Worm (Caenorhabditis elegans) whole organism, L3 larva: ENCODE measurements around the gene srh-167.

Experiments
- ceh-16 ChIP-seq: sonication (generic microtip); optimal IDR thresholded peaks from 2 replicates; lab custom pipeline; 2017; ENCODE audit warnings: missing biosample characterization, missing genetic modification characterization
- ceh-82 ChIP-seq: fragments of 150-350 bp; optimal IDR thresholded peaks from 2 replicates; lab custom pipeline; 2014; ENCODE audit warnings: missing biosample characterization, missing genetic modification characterization
- elt-1 ChIP-seq: fragments of 150-350 bp; optimal IDR thresholded peaks from 2 replicates; lab custom pipeline; 2014; ENCODE audit warnings: missing biosample characterization, missing genetic modification characterization
- fkh-10 ChIP-seq: sonication (generic microtip); optimal IDR thresholded peaks from 2 replicates; lab custom pipeline; 2017; ENCODE audit warnings: missing biosample characterization, missing genetic modification reagents, missing genetic modification characterization
- jun-1 ChIP-seq: fragments of 150-350 bp; optimal IDR thresholded peaks from 2 replicates; lab custom pipeline; 2014; ENCODE audit warnings: missing biosample characterization, missing genetic modification reagents, missing genetic modification characterization
- lin-15B ChIP-seq: fragments of 150-350 bp; optimal IDR thresholded peaks from 2 replicates; lab custom pipeline; 2014; ENCODE audit warnings: missing biosample characterization, missing genetic modification characterization
- lin-39 ChIP-seq: fragments of 150-350 bp; optimal IDR thresholded peaks from 2 replicates; lab custom pipeline; 2018; ENCODE audit warnings: missing biosample characterization, missing genetic modification reagents, missing genetic modification characterization
- nhr-237 ChIP-seq: fragments of 150-350 bp; optimal IDR thresholded peaks from 2 replicates; lab custom pipeline; 2014; ENCODE audit warnings: missing biosample characterization, missing genetic modification characterization
- nhr-67 ChIP-seq: fragments of 150-350 bp; optimal IDR thresholded peaks from 2 replicates; lab custom pipeline; 2014; ENCODE audit warnings: missing biosample characterization, missing genetic modification characterization
- nhr-76 ChIP-seq: fragments of 150-350 bp; sonication (generic microtip); optimal IDR thresholded peaks from 5 replicates; lab custom pipeline; 2014; ENCODE audit warnings: missing biosample characterization, missing genetic modification characterization
- snpc-4 ChIP-seq: fragments of 150-350 bp; optimal IDR thresholded peaks from 2 replicates; lab custom pipeline; 2014; ENCODE audit warnings: missing biosample characterization, missing genetic modification characterization
- unc-62 ChIP-seq: fragments of 150-350 bp; sonication (generic microtip); optimal IDR thresholded peaks from 4 replicates; lab custom pipeline; 2014; ENCODE audit warnings: missing biosample characterization, missing genetic modification reagents, missing genetic modification characterization

ce11 chrV:16287619-16288018 lies 45.9 kb upstream of the srh-167 start, which contains the start of gene F28G4.3:
- TF ChIP-seq unc-62 (GFP tag; lab: Kevin White, UChicago), result no peak
- TF ChIP-seq jun-1, result no peak
- TF ChIP-seq snpc-4 (tag; lab: Kevin White, UChicago), result no peak
- TF ChIP-seq nhr-237, result no peak
- no peak for TF ChIP-seq ceh-82 (tag; lab: Kevin White, UChicago)
- TF ChIP-seq fkh-10 (GFP tag; lab: Kevin White, UChicago), result no peak
- no peak for TF ChIP-seq nhr-67 (tag; lab: Kevin White, UChicago)
- TF ChIP-seq nhr-76, result no peak
- TF ChIP-seq lin-15B (tag; lab: Kevin White, UChicago), result no peak
- no peak for TF ChIP-seq ceh-16
- no peak for TF ChIP-seq elt-1 (tag; lab: Kevin White, UChicago)
- TF ChIP-seq lin-39 (tag; lab: Kevin White, UChicago), result no peak
